Worm (Caenorhabditis elegans): Measurements from ENCODE around the gene nucb-1.

nucb-1 gene

ce11 chrX:10148235-10148872 is 49.2 kb upstream of the nucb-1 start:
- no peak for TF ChIP-seq nhr-76 (tag; optimal IDR thresholded peaks at IDR 0.05)
- peak; percentile 97 for TF ChIP-seq pha-4 (tag; optimal IDR thresholded peaks at IDR 0.05)
- peak; percentile 45 for TF ChIP-seq nhr-43 (tag; optimal IDR thresholded peaks at IDR 0.05; ENCODE audit: poor library complexity, severe bottlenecking)
- peak; percentile 24 for TF ChIP-seq elt-2 (tag; optimal IDR thresholded peaks at IDR 0.05)

DNA sequence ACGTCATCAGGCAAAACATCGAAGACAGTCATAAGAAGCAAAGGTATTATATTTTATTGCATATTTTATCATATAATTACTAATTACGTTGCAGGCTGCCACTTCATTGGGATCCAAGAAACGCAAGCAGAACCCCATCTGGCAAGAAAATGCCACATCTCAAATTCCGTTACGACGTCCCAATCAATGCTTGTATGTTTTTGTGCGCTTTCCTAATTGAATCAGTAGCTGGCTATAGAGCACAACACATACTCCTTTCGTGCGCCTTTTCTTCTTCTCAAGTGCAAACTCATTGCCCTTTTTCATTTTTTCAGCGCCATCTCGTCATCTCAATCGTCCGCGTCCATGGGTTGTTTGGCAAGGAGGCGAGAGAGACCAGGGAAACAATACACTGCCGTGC is 46.6 kb upstream of the nucb-1 start:
- no peak for TF ChIP-seq snpc-4 (tag; optimal IDR thresholded peaks at IDR 0.05)
- no peak for TF ChIP-seq nhr-77 (tag; optimal IDR thresholded peaks at IDR 0.05)
- TF ChIP-seq pqm-1 (tag; optimal IDR thresholded peaks at IDR 0.05), result no peak
- TF ChIP-seq egl-27 (tag; optimal IDR thresholded peaks at IDR 0.05), result no peak
- TF ChIP-seq daf-12 (tag; optimal IDR thresholded peaks at IDR 0.05), result no peak
- no peak for TF ChIP-seq aly-2 (tag; optimal IDR thresholded peaks at IDR 0.05)
- TF ChIP-seq nhr-23 (tag; optimal IDR thresholded peaks at IDR 0.05), result no peak
- TF ChIP-seq ztf-4 (tag; optimal IDR thresholded peaks at IDR 0.05), result no peak
- no peak for TF ChIP-seq elt-3 (tag; optimal IDR thresholded peaks at IDR 0.05)
- no peak for TF ChIP-seq hmg-11 (tag; optimal IDR thresholded peaks at IDR 0.05)
- TF ChIP-seq sea-2 (GFP tag; optimal IDR thresholded peaks at IDR 0.05), result no peak
- no peak for TF ChIP-seq unc-39 (tag; optimal IDR thresholded peaks at IDR 0.05)
- no peak for TF ChIP-seq ceh-16 (tag; optimal IDR thresholded peaks at IDR 0.05)
- TF ChIP-seq nhr-43 (tag; optimal IDR thresholded peaks at IDR 0.05; ENCODE audit: poor library complexity, severe bottlenecking), result no peak
- TF ChIP-seq lsy-12 (tag; optimal IDR thresholded peaks at IDR 0.05), result no peak
- no peak for TF ChIP-seq nhr-76 (tag; optimal IDR thresholded peaks at IDR 0.05)
- TF ChIP-seq elt-2 (tag; optimal IDR thresholded peaks at IDR 0.05), result no peak
- no peak for TF ChIP-seq nhr-11 (tag; optimal IDR thresholded peaks at IDR 0.05)
- no peak for TF ChIP-seq eor-1 (tag; optimal IDR thresholded peaks at IDR 0.05)

DNA sequence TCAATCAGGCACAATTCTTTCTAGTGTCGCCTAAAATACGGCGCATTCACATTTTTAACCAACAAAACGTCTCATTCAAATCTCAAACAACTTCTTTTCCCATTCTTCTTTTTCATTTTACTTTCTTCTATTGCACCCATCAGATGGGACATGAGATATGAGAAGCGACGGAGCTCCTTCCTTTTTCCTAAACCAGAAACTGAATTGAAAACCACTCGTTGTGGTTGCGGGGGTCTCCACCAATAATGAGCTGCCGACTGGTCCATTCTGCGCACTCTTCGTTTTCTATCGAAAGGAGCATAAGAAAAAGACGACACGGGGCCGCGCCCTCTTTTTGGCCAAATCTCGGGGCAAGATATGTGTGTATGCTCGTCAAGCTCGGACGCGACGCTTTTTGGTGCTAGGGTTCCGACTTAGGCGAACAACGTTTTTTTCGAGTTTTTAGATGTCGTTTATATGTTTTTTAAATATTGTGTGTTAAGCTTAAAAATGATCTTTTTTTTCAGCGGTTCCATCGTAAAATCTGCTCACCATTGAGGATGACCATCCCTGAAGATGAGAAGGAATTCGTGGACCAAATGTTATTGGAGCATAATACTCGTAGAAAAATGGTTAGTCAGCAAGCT is 43.1 kb upstream of the nucb-1 start, which contains the start of gene F09B9.5:
F09B9.5 (plus strand) TSS at position 501 of the 626 bp plus-strand sequence.
- TF ChIP-seq egl-5 (tag; optimal IDR thresholded peaks at IDR 0.05), result no peak
- TF ChIP-seq zag-1 (tag; optimal IDR thresholded peaks at IDR 0.05), result no peak
- TF ChIP-seq pqm-1 (tag; optimal IDR thresholded peaks at IDR 0.05), result no peak
- no peak for TF ChIP-seq sea-2 (GFP tag; optimal IDR thresholded peaks at IDR 0.05)
- TF ChIP-seq jun-1 (tag; optimal IDR thresholded peaks at IDR 0.05), result no peak
- peak; percentile 24 for TF ChIP-seq hmg-11 (tag; optimal IDR thresholded peaks at IDR 0.05)
- TF ChIP-seq nhr-67 (tag; optimal IDR thresholded peaks at IDR 0.05), result no peak
- TF ChIP-seq nhr-43 (tag; optimal IDR thresholded peaks at IDR 0.05; ENCODE audit: poor library complexity, severe bottlenecking), result no peak
- TF ChIP-seq fkh-10 (GFP tag; optimal IDR thresholded peaks at IDR 0.05), result no peak
- peak; percentile 62 for TF ChIP-seq nfya-1 (tag; optimal IDR thresholded peaks at IDR 0.05; ENCODE audit: insufficient read depth)
- TF ChIP-seq lin-39 (tag; optimal IDR thresholded peaks at IDR 0.05), result no peak
- TF ChIP-seq snpc-4 (tag; optimal IDR thresholded peaks at IDR 0.05), result no peak
- TF ChIP-seq nhr-28 (tag; optimal IDR thresholded peaks at IDR 0.05), result no peak
- TF ChIP-seq ceh-9 (tag; optimal IDR thresholded peaks at IDR 0.05), result no peak
- no peak for TF ChIP-seq nhr-77 (tag; optimal IDR thresholded peaks at IDR 0.05)
- TF ChIP-seq mml-1 (tag; optimal IDR thresholded peaks at IDR 0.05), result no peak
- no peak for TF ChIP-seq ZK546.5 (tag; optimal IDR thresholded peaks at IDR 0.05)
- TF ChIP-seq unc-39 (tag; optimal IDR thresholded peaks at IDR 0.05), result no peak
- TF ChIP-seq unc-62 (GFP tag; optimal IDR thresholded peaks at IDR 0.05), result peak; percentile 49

- TF ChIP-seq fkh-10 (GFP tag; optimal IDR thresholded peaks at IDR 0.05), result peak; percentile 40
- no peak for TF ChIP-seq ztf-11 (tag; optimal IDR thresholded peaks at IDR 0.05)
Measured at ce11 chrX:10155127-10155526, 42.4 kb upstream of the nucb-1 start.

DNA sequence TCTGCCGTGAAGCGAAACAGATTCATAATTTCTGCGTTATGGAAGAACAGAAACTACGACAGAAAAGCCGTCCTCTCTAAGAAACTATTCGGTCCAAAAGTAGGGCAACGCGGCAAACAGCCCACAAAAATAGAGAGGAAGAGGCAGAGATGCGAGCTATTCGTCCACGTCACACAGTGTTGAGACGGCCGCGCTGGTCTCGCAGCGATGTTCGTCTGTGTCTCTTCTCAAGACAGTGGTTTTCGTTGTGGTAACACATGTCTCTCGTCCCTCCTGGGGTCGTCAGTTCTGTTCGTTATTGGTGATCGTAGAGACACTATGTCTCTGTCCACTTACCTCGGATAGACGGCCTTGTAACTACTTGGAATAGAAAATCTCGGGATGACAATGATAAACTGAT is 38.8 kb upstream of the nucb-1 start, which contains the start of gene erd-2.1:
erd-2.1 (minus strand) TSS at position 114 of the 400 bp plus-strand sequence.
- TF ChIP-seq pha-4 (tag; optimal IDR thresholded peaks at IDR 0.05) (peak; percentile 69), hmg-11 (tag; optimal IDR thresholded peaks at IDR 0.05) (peak; percentile 75), elt-3 (tag; optimal IDR thresholded peaks at IDR 0.05) (no peak), egl-27 (tag; optimal IDR thresholded peaks at IDR 0.05) (no peak), mml-1 (tag; optimal IDR thresholded peaks at IDR 0.05) (no peak), nhr-76 (tag; optimal IDR thresholded peaks at IDR 0.05) (no peak), lin-15B (tag; optimal IDR thresholded peaks at IDR 0.05) (peak; percentile 57), nhr-11 (tag; optimal IDR thresholded peaks at IDR 0.05) (no peak), elt-1 (tag; optimal IDR thresholded peaks at IDR 0.05) (no peak), ceh-28 (tag; optimal IDR thresholded peaks at IDR 0.05) (peak; percentile 40), nfya-1 (tag; optimal IDR thresholded peaks at IDR 0.05; ENCODE audit: insufficient read depth) (peak; percentile 95), zag-1 (tag; optimal IDR thresholded peaks at IDR 0.05) (no peak), nhr-25 (tag; optimal IDR thresholded peaks at IDR 0.05) (peak; percentile 57), jun-1 (tag; optimal IDR thresholded peaks at IDR 0.05) (no peak), snpc-4 (tag; optimal IDR thresholded peaks at IDR 0.05) (peak; percentile 2), fkh-10 (GFP tag; optimal IDR thresholded peaks at IDR 0.05) (no peak), unc-62 (GFP tag; optimal IDR thresholded peaks at IDR 0.05) (no peak), fkh-2 (tag; optimal IDR thresholded peaks at IDR 0.05) (no peak), sea-2 (GFP tag; optimal IDR thresholded peaks at IDR 0.05) (no peak), nhr-237 (tag; optimal IDR thresholded peaks at IDR 0.05) (no peak), nhr-23 (tag; optimal IDR thresholded peaks at IDR 0.05) (peak; percentile 89), ztf-11 (tag; optimal IDR thresholded peaks at IDR 0.05) (no peak), nhr-67 (tag; optimal IDR thresholded peaks at IDR 0.05) (no peak), nhr-77 (tag; optimal IDR thresholded peaks at IDR 0.05) (no peak), unc-39 (tag; optimal IDR thresholded peaks at IDR 0.05) (no peak), aly-2 (tag; optimal IDR thresholded peaks at IDR 0.05) (no peak), ZK546.5 (tag; optimal IDR thresholded peaks at IDR 0.05) (no peak)
